Worm (Caenorhabditis elegans): Measurements from ENCODE around the gene spat-3.
A peak's percentile ranks its signal among the peaks of the same experiment; 100 is the strongest.

spat-3 gene

DNA sequence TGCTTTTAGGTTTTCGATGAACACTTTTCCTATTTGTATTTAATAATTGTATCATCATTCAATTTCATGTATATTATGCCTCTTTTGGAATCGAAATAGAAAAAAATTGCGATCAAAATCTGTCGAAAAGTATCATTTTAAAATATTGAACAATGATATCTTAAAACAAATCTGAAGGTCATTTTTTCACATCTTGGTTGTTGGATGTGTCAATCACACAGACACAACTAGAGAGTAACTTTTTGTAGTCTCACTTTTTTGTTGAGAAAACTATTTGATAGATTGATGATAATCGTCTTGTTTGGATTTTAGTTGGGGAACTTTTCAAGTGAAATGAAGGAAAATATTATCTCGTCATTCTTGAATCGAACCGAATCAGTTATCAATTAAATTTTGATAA is 36.5 kb downstream of the spat-3 start:
- TF ChIP-seq crh-2 (tag; optimal IDR thresholded peaks at IDR 0.05): no peak
- TF ChIP-seq sma-9 (GFP tag; optimal IDR thresholded peaks at IDR 0.05): peak; percentile 48
- TF ChIP-seq sma-9 (tag; optimal IDR thresholded peaks at IDR 0.05): no peak
- no peak for TF ChIP-seq unc-55 (GFP tag; optimal IDR thresholded peaks at IDR 0.05)
- no peak for TF ChIP-seq nhr-25 (tag; optimal IDR thresholded peaks at IDR 0.05)

DNA sequence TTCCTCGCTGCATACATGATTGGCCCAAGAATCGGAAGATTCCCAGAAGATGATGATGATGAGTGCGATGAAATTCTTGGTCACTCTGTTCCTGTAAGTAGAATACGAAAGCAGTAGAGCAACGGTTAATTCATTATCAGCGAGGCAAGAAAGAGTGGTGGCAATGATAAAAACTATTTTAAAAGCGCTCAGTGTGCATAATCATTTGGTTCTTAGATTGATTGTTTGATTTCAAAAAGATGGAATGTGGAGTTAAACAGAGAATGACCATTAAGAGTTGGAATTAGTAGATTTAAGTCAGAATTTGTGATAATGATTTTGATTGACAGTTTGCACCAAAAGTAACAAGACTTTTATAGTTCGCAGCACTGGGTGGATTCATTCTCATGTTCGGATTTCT is 38.6 kb downstream of the spat-3 start:
- peak; percentile 23 for TF ChIP-seq sma-9 (GFP tag; optimal IDR thresholded peaks at IDR 0.05)
- no peak for TF ChIP-seq sma-9 (tag; optimal IDR thresholded peaks at IDR 0.05)
- peak; percentile 29 for TF ChIP-seq fos-1 (tag; optimal IDR thresholded peaks at IDR 0.05)
- no peak for TF ChIP-seq ztf-1 (GFP tag; conservative IDR thresholded peaks at IDR 0.05)

DNA sequence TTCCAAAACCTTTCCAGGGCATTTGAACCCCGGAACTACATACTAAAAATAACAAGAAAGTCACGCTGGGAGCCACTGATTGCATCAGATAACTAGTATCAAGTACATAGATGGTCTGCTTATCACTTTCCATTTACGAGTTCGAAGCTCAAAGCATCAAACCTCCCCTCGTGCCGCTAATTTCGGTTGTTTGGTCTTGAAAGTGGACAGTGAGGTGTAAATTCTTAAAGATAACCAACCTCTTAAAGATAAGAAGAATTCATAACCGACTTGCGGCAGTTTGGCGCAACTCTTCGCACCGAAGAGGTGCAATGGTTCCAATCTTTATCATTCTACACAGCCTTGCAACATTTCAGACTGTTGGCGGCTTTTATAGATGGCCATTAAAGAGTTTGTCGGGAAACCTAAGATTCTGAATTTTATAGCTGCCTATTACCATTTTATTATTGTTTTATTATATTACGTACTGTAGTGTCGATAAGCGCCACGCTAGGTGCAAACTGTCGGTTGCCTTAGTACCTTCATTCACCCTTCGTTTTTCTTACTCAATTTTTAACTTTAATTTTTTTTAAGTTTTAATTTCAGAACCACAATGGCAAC is 40.9 kb downstream of the spat-3 start, which contains the start of gene amt-4:
TSS of gene amt-4 (plus strand) at position 586 of the 600 bp plus-strand sequence.
- no peak for TF ChIP-seq Y55F3AM.14 (GFP tag; optimal IDR thresholded peaks at IDR 0.05)
- no peak for TF ChIP-seq lin-11 (tag; optimal IDR thresholded peaks at IDR 0.05)
- no peak for TF ChIP-seq elt-3 (tag; optimal IDR thresholded peaks at IDR 0.05)
- no peak for TF ChIP-seq ZK546.5 (tag; optimal IDR thresholded peaks at IDR 0.05)
- TF ChIP-seq ztf-4 (tag; optimal IDR thresholded peaks at IDR 0.05): no peak
- TF ChIP-seq nhr-77 (tag; optimal IDR thresholded peaks at IDR 0.05): no peak
- peak; percentile 82 for TF ChIP-seq sma-9 (GFP tag; optimal IDR thresholded peaks at IDR 0.05)
- TF ChIP-seq sma-9 (tag; optimal IDR thresholded peaks at IDR 0.05): no peak
- TF ChIP-seq nhr-12 (tag; optimal IDR thresholded peaks at IDR 0.05): no peak
- TF ChIP-seq lsy-2 (tag; optimal IDR thresholded peaks at IDR 0.05): no peak
- no peak for TF ChIP-seq nhr-25 (tag; optimal IDR thresholded peaks at IDR 0.05)
- TF ChIP-seq ceh-16 (tag; optimal IDR thresholded peaks at IDR 0.05): no peak
- no peak for TF ChIP-seq ztf-1 (GFP tag; conservative IDR thresholded peaks at IDR 0.05)
- TF ChIP-seq ztf-11 (tag; optimal IDR thresholded peaks at IDR 0.05): no peak
- no peak for TF ChIP-seq sma-3 (GFP tag; optimal IDR thresholded peaks at IDR 0.05)
- TF ChIP-seq lin-13 (GFP tag; optimal IDR thresholded peaks at IDR 0.05): no peak
- TF ChIP-seq aly-2 (tag; optimal IDR thresholded peaks at IDR 0.05): no peak
- no peak for TF ChIP-seq sem-4 (tag; optimal IDR thresholded peaks at IDR 0.05)
- TF ChIP-seq skn-1 (tag; optimal IDR thresholded peaks at IDR 0.05): no peak
- TF ChIP-seq dmd-4 (tag; optimal IDR thresholded peaks at IDR 0.05): no peak
- no peak for TF ChIP-seq lin-39 (tag; optimal IDR thresholded peaks at IDR 0.05)
- TF ChIP-seq peb-1 (tag; optimal IDR thresholded peaks at IDR 0.05): no peak
- TF ChIP-seq C34F6.9 (tag; optimal IDR thresholded peaks at IDR 0.05): no peak
- no peak for TF ChIP-seq blmp-1 (tag; optimal IDR thresholded peaks at IDR 0.05; ENCODE audit: insufficient read depth)
- no peak for TF ChIP-seq nhr-23 (tag; optimal IDR thresholded peaks at IDR 0.05)
- peak; percentile 42 for TF ChIP-seq gmeb-1 (tag; optimal IDR thresholded peaks at IDR 0.05)
- no peak for TF ChIP-seq nhr-21 (tag; optimal IDR thresholded peaks at IDR 0.05)
- no peak for TF ChIP-seq snpc-4 (tag; optimal IDR thresholded peaks at IDR 0.05)
- no peak for TF ChIP-seq egl-27 (tag; optimal IDR thresholded peaks at IDR 0.05)
- TF ChIP-seq alr-1 (tag; optimal IDR thresholded peaks at IDR 0.05): no peak
- peak in 1 of 2 experiments; percentile 56 for TF ChIP-seq mdl-1 (tag; optimal IDR thresholded peaks at IDR 0.05)
- TF ChIP-seq unc-62 (GFP tag; optimal IDR thresholded peaks at IDR 0.05): no peak
- TF ChIP-seq nhr-10 (tag; optimal IDR thresholded peaks at IDR 0.05): no peak
- TF ChIP-seq nhr-11 (tag; optimal IDR thresholded peaks at IDR 0.05): no peak
- TF ChIP-seq nhr-129 (tag; optimal IDR thresholded peaks at IDR 0.05): peak; percentile 79
- TF ChIP-seq mbf-1 (tag; optimal IDR thresholded peaks at IDR 0.05): no peak
- peak; percentile 80 for TF ChIP-seq fos-1 (tag; optimal IDR thresholded peaks at IDR 0.05)
- TF ChIP-seq unc-55 (GFP tag; optimal IDR thresholded peaks at IDR 0.05): no peak
- TF ChIP-seq zag-1 (tag; optimal IDR thresholded peaks at IDR 0.05): no peak
- TF ChIP-seq ama-1 (optimal IDR thresholded peaks at IDR 0.05): no peak
- no peak for TF ChIP-seq R02D3.7 (tag; optimal IDR thresholded peaks at IDR 0.05)
- TF ChIP-seq crh-2 (tag; optimal IDR thresholded peaks at IDR 0.05): peak; percentile 45
- TF ChIP-seq nhr-6 (tag; optimal IDR thresholded peaks at IDR 0.05): no peak
- no peak for TF ChIP-seq mab-5 (tag; optimal IDR thresholded peaks at IDR 0.05)
- TF ChIP-seq F13H6.1 (tag; optimal IDR thresholded peaks at IDR 0.05): peak; percentile 50
- TF ChIP-seq nhr-237 (tag; optimal IDR thresholded peaks at IDR 0.05): no peak
- TF ChIP-seq unc-39 (tag; optimal IDR thresholded peaks at IDR 0.05): no peak
- TF ChIP-seq elt-1 (tag; optimal IDR thresholded peaks at IDR 0.05): no peak
- no peak for TF ChIP-seq ceh-82 (tag; optimal IDR thresholded peaks at IDR 0.05)

All from whole organism, L2 larva.